Worm (Caenorhabditis elegans) whole organism, young adult: Measurements from ENCODE around the gene irg-4.
A peak's percentile ranks its signal among the peaks of the same experiment; 100 is the strongest.

Source experiments
- B0336.3 ChIP-seq: fragments of 200-800 bp; sonication (Bioruptor generic); IDR thresholded peaks from 2 replicates; pipeline ENCODE4 v1.3.6; 2022; ENCODE audit warnings: missing genetic modification characterization, missing compliant biosample characterization
- F23B12.7 ChIP-seq: sonication (generic microtip); optimal IDR thresholded peaks from 2 replicates; lab custom pipeline; 2017; ENCODE audit warnings: missing genetic modification characterization, mild to moderate bottlenecking, missing compliant biosample characterization, antibody characterized with exemption, moderate library complexity; ENCODE audit not compliant: insufficient read depth
- F33H1.4 ChIP-seq: fragments of 200-800 bp; sonication (Bioruptor generic); IDR thresholded peaks from 2 replicates; pipeline ENCODE4 v1.3.6; 2022; ENCODE audit warnings: missing genetic modification reagents, missing genetic modification characterization, missing compliant biosample characterization
- F37B4.10 ChIP-seq: fragments of 200-800 bp; sonication (Bioruptor generic); IDR thresholded peaks from 2 replicates; pipeline ENCODE4 v1.3.6; 2022; ENCODE audit warnings: missing genetic modification characterization, missing compliant biosample characterization
- F49E8.2 ChIP-seq: sonication (generic microtip); optimal IDR thresholded peaks from 3 replicates; lab custom pipeline; 2017; ENCODE audit warnings: missing genetic modification characterization, mild to moderate bottlenecking, missing compliant biosample characterization, antibody characterized with exemption, moderate library complexity; ENCODE audit not compliant: insufficient read depth
- F55B11.4 ChIP-seq: sonication (generic microtip); optimal IDR thresholded peaks from 2 replicates; lab custom pipeline; 2016; ENCODE audit warnings: missing compliant biosample characterization, missing genetic modification characterization, borderline replicate concordance; ENCODE audit not compliant: insufficient read depth
- K12H6.12 ChIP-seq: fragments of 200-800 bp; sonication (Bioruptor generic); optimal IDR thresholded peaks from 2 replicates; lab custom pipeline; 2018; ENCODE audit warnings: mild to moderate bottlenecking, missing genetic modification characterization, missing compliant biosample characterization
- Y95B8A.8 ChIP-seq: fragments of 200-800 bp; sonication (Bioruptor generic); IDR thresholded peaks from 2 replicates; pipeline ENCODE4 v1.3.6; 2022; ENCODE audit warnings: missing genetic modification reagents, missing genetic modification characterization, missing compliant biosample characterization
- akir-1 ChIP-seq: fragments of 200-800 bp; sonication (Bioruptor generic); optimal IDR thresholded peaks from 2 replicates; lab custom pipeline; 2018; ENCODE audit warnings: mild to moderate bottlenecking, missing genetic modification characterization, moderate library complexity, missing compliant biosample characterization
- attf-3 ChIP-seq: fragments of 200-800 bp; sonication (Bioruptor generic); conservative IDR thresholded peaks from 2 replicates; pipeline ENCODE4 v1.3.6; 2022; ENCODE audit warnings: missing genetic modification reagents, missing genetic modification characterization, missing compliant biosample characterization
- attf-5 ChIP-seq: fragments of 200-800 bp; sonication (Bioruptor generic); optimal IDR thresholded peaks from 2 replicates; lab custom pipeline; 2018; ENCODE audit warnings: mild to moderate bottlenecking, missing genetic modification characterization, missing compliant biosample characterization
- attf-6 ChIP-seq: fragments of 200-800 bp; sonication (Bioruptor generic); IDR thresholded peaks from 2 replicates; pipeline ENCODE4 v1.3.6; 2022; ENCODE audit warnings: missing genetic modification reagents, missing genetic modification characterization, missing compliant biosample characterization
- bed-1 ChIP-seq: fragments of 200-800 bp; sonication (Bioruptor generic); IDR thresholded peaks from 2 replicates; pipeline ENCODE4 v1.3.6; 2022; ENCODE audit warnings: missing genetic modification reagents, missing genetic modification characterization, missing compliant biosample characterization
- bed-2 ChIP-seq: fragments of 200-800 bp; sonication (Bioruptor generic); IDR thresholded peaks from 2 replicates; pipeline ENCODE4 v1.3.6; 2022; ENCODE audit warnings: missing genetic modification reagents, missing genetic modification characterization, missing compliant biosample characterization
- cebp-1 ChIP-seq, 2 experiments: fragments of 200-800 bp in 1 of 2; sonication (Bioruptor generic) in 1 of 2; sonication (generic microtip) in 1 of 2; IDR thresholded peaks in 1 of 2; optimal IDR thresholded peaks in 1 of 2; 2 replicates each; pipeline versions ENCODE4 v1.3.6 to Lab custom; 2017 to 2022; ENCODE audit warnings: missing compliant biosample characterization in 2 of 2, missing genetic modification characterization in 2 of 2, mild to moderate bottlenecking in 1 of 2, missing genetic modification reagents in 1 of 2, moderate library complexity in 1 of 2
- ceh-100 ChIP-seq: fragments of 200-800 bp; sonication (Bioruptor generic); IDR thresholded peaks from 2 replicates; pipeline ENCODE4 v1.3.6; 2022; ENCODE audit warnings: missing genetic modification reagents, missing genetic modification characterization, missing compliant biosample characterization
- ceh-27 ChIP-seq: fragments of 200-800 bp; sonication (Bioruptor generic); optimal IDR thresholded peaks from 2 replicates; lab custom pipeline; 2018; ENCODE audit warnings: mild to moderate bottlenecking, missing genetic modification characterization, moderate library complexity, missing compliant biosample characterization
- ceh-40 ChIP-seq: fragments of 200-800 bp; sonication (Bioruptor generic); IDR thresholded peaks from 2 replicates; pipeline ENCODE4 v1.3.6; 2022; ENCODE audit warnings: missing genetic modification characterization, missing compliant biosample characterization
- dox-1 ChIP-seq: fragments of 200-800 bp; sonication (Bioruptor generic); IDR thresholded peaks from 2 replicates; pipeline ENCODE4 v1.3.6; 2022; ENCODE audit warnings: missing genetic modification reagents, missing genetic modification characterization, missing compliant biosample characterization
- efl-1 ChIP-seq: fragments of 150-350 bp; optimal IDR thresholded peaks from 2 replicates; lab custom pipeline; 2014; ENCODE audit warnings: missing biosample characterization, missing genetic modification reagents, missing genetic modification characterization
- egrh-3 ChIP-seq: fragments of 200-800 bp; sonication (Bioruptor generic); IDR thresholded peaks from 2 replicates; pipeline ENCODE4 v1.3.6; 2022; ENCODE audit warnings: missing genetic modification reagents, missing genetic modification characterization, missing compliant biosample characterization
- ekl-4 ChIP-seq: fragments of 200-800 bp; sonication (Bioruptor generic); IDR thresholded peaks from 2 replicates; pipeline ENCODE4 v1.3.6; 2022; ENCODE audit warnings: missing genetic modification reagents, missing genetic modification characterization, missing compliant biosample characterization
- him-1 ChIP-seq: sonication (generic microtip); optimal IDR thresholded peaks from 2 replicates; lab custom pipeline; 2016; ENCODE audit warnings: missing genotype, missing genetic modification reagents, missing genetic modification characterization, missing compliant biosample characterization
- lin-40 ChIP-seq: sonication (generic microtip); optimal IDR thresholded peaks from 2 replicates; lab custom pipeline; 2016; ENCODE audit warnings: missing genetic modification characterization, mild to moderate bottlenecking, missing compliant biosample characterization, missing genotype, missing genetic modification reagents
- lin-54 ChIP-seq: fragments of 200-800 bp; sonication (Bioruptor generic); optimal IDR thresholded peaks from 2 replicates; lab custom pipeline; 2018; ENCODE audit warnings: mild to moderate bottlenecking, missing genetic modification characterization, missing compliant biosample characterization
- lir-1 ChIP-seq: fragments of 200-800 bp; sonication (Bioruptor generic); conservative IDR thresholded peaks from 2 replicates; pipeline ENCODE4 v1.3.6; 2022; ENCODE audit warnings: missing genetic modification reagents, missing genetic modification characterization, missing compliant biosample characterization
- lsl-1 ChIP-seq: fragments of 200-800 bp; sonication (Bioruptor generic); optimal IDR thresholded peaks from 2 replicates; lab custom pipeline; 2018; ENCODE audit warnings: mild to moderate bottlenecking, missing genetic modification characterization, moderate library complexity, missing compliant biosample characterization
- lsy-27 ChIP-seq: sonication (generic microtip); optimal IDR thresholded peaks from 2 replicates; lab custom pipeline; 2017; ENCODE audit warnings: missing genetic modification characterization, mild to moderate bottlenecking, missing compliant biosample characterization, antibody characterized with exemption, missing genotype, borderline replicate concordance; ENCODE audit not compliant: insufficient read depth
- madf-10 ChIP-seq: sonication (generic microtip); optimal IDR thresholded peaks from 2 replicates; lab custom pipeline; 2016; ENCODE audit warnings: mild to moderate bottlenecking, missing genetic modification characterization, missing compliant biosample characterization
- madf-3 ChIP-seq: fragments of 200-800 bp; sonication (Bioruptor generic); IDR thresholded peaks from 2 replicates; pipeline ENCODE4 v1.3.6; 2022; ENCODE audit warnings: missing genetic modification reagents, missing genetic modification characterization, missing compliant biosample characterization
- madf-8 ChIP-seq: fragments of 200-800 bp; sonication (Bioruptor generic); conservative IDR thresholded peaks from 2 replicates; pipeline ENCODE4 v1.3.6; 2022; ENCODE audit warnings: missing genetic modification reagents, missing genetic modification characterization, missing compliant biosample characterization
- nfyb-1 ChIP-seq: fragments of 200-800 bp; sonication (Bioruptor generic); IDR thresholded peaks from 2 replicates; pipeline ENCODE4 v1.3.6; 2022; ENCODE audit warnings: missing genetic modification reagents, missing genetic modification characterization, missing compliant biosample characterization
- nhr-120 ChIP-seq: fragments of 200-800 bp; sonication (Bioruptor generic); IDR thresholded peaks from 2 replicates; pipeline ENCODE4 v1.3.6; 2022; ENCODE audit warnings: missing genetic modification characterization, missing compliant biosample characterization
- nhr-179 ChIP-seq: sonication (generic microtip); optimal IDR thresholded peaks from 2 replicates; lab custom pipeline; 2016; ENCODE audit warnings: mild to moderate bottlenecking, missing genetic modification characterization, missing compliant biosample characterization
- pbrm-1 ChIP-seq: fragments of 200-800 bp; sonication (Bioruptor generic); IDR thresholded peaks from 2 replicates; pipeline ENCODE4 v1.3.6; 2022; ENCODE audit warnings: missing genetic modification reagents, missing genetic modification characterization, missing compliant biosample characterization
- rcor-1 ChIP-seq: fragments of 200-800 bp; sonication (Bioruptor generic); IDR thresholded peaks from 2 replicates; pipeline ENCODE4 v1.3.6; 2022; ENCODE audit warnings: missing genetic modification reagents, missing genetic modification characterization, missing compliant biosample characterization
- snpc-1.3 ChIP-seq: sonication (generic microtip); optimal IDR thresholded peaks from 2 replicates; lab custom pipeline; 2017; ENCODE audit warnings: missing genetic modification characterization, mild to moderate bottlenecking, missing compliant biosample characterization, antibody characterized with exemption, moderate library complexity, missing genotype, missing genetic modification reagents; ENCODE audit not compliant: insufficient read depth
- somi-1 ChIP-seq: fragments of 200-800 bp; sonication (Bioruptor generic); optimal IDR thresholded peaks from 2 replicates; lab custom pipeline; 2018; ENCODE audit warnings: mild to moderate bottlenecking, missing genetic modification characterization, missing compliant biosample characterization
- sptf-2 ChIP-seq: fragments of 200-800 bp; sonication (Bioruptor generic); optimal IDR thresholded peaks from 2 replicates; lab custom pipeline; 2018; ENCODE audit warnings: mild to moderate bottlenecking, missing genetic modification characterization, missing compliant biosample characterization
- tlf-1 ChIP-seq: fragments of 200-800 bp; sonication (Bioruptor generic); optimal IDR thresholded peaks from 2 replicates; lab custom pipeline; 2018; ENCODE audit warnings: mild to moderate bottlenecking, missing genetic modification characterization, missing compliant biosample characterization
- unc-62 ChIP-seq: fragments of 150-350 bp; optimal IDR thresholded peaks from 2 replicates; lab custom pipeline; 2014; ENCODE audit warnings: missing biosample characterization, missing genetic modification reagents, missing genetic modification characterization
- xnd-1 ChIP-seq: sonication (generic microtip); optimal IDR thresholded peaks from 2 replicates; lab custom pipeline; 2016; ENCODE audit warnings: missing genotype, missing genetic modification reagents, missing genetic modification characterization, missing compliant biosample characterization
- zfh-2 ChIP-seq: fragments of 200-800 bp; sonication (Bioruptor generic); conservative IDR thresholded peaks from 2 replicates; pipeline ENCODE4 v1.3.6; 2022; ENCODE audit warnings: missing genetic modification reagents, missing genetic modification characterization, missing compliant biosample characterization
- ztf-25 ChIP-seq: fragments of 200-800 bp; sonication (Bioruptor generic); IDR thresholded peaks from 2 replicates; pipeline ENCODE4 v1.3.6; 2022; ENCODE audit warnings: missing genetic modification reagents, missing genetic modification characterization, missing compliant biosample characterization
- ztf-26 ChIP-seq: sonication (generic microtip); optimal IDR thresholded peaks from 2 replicates; lab custom pipeline; 2017; ENCODE audit warnings: missing genetic modification characterization, missing compliant biosample characterization

The irg-4 gene

DNA sequence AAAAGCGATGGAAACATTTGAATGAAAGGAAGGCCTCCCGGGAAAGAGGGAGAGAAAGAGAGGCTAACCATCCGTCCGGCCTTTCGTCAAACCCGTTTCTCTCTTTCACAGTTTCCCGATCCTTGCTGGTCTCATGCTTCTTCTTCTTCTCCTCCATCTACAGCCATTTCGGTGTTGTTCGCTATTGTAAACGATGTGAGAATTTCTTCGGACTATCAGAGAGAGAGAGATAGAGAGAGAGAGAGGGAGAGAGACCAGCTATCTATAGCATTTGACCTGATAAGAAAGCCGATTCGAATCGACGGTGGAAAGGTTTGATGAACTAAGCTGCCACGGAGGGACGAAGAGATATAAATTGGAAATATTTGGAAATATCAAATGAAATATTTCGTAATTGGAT lies 32.2 kb upstream of the irg-4 start:
- no peak for TF ChIP-seq unc-62
- no peak for TF ChIP-seq ekl-4 (GFP tag; lab: Robert Waterston, UW)
- no peak for TF ChIP-seq sptf-2 (GFP tag; lab: Kevin White, UChicago)
- no peak for TF ChIP-seq madf-3 (GFP tag; lab: Robert Waterston, UW)
- TF ChIP-seq lsy-27 (tag; lab: Kevin White, UChicago) = no peak
- TF ChIP-seq akir-1 (GFP tag; lab: Kevin White, UChicago) = no peak
- no peak for TF ChIP-seq F37B4.10 (GFP tag; lab: Robert Waterston, UW)
- TF ChIP-seq dox-1 = no peak
- no peak for TF ChIP-seq bed-2
- no peak for TF ChIP-seq egrh-3
- no peak for TF ChIP-seq somi-1 (GFP tag; lab: Kevin White, UChicago)

- peak; percentile 28 for TF ChIP-seq K12H6.12 (tag; lab: Kevin White, UChicago)
- 0 out of 2 replicates have a peak, but pooled peaks have one; percentile 11 for TF ChIP-seq ztf-25 (GFP tag; lab: Robert Waterston, UW)
- peak; percentile 87 for TF ChIP-seq dox-1
- TF ChIP-seq zfh-2 (GFP tag; lab: Robert Waterston, UW) = no peak
- TF ChIP-seq ceh-40 (GFP tag; lab: Robert Waterston, UW) = no peak
- no peak for TF ChIP-seq akir-1 (GFP tag; lab: Kevin White, UChicago)
- peak; percentile 12 for TF ChIP-seq madf-10 (tag; lab: Kevin White, UChicago)
- peak; percentile 79 for TF ChIP-seq tlf-1
- no peak for TF ChIP-seq cebp-1 (GFP tag; IDR thresholded peaks at IDR 0.05; lab: Robert Waterston, UW)
- TF ChIP-seq cebp-1 (tag; optimal IDR thresholded peaks at IDR 0.05; lab: Kevin White, UChicago) = peak; percentile 55
- TF ChIP-seq him-1 (tag; lab: Kevin White, UChicago) = no peak
- TF ChIP-seq F49E8.2 (tag; lab: Kevin White, UChicago) = peak; percentile 31
- TF ChIP-seq F37B4.10 (GFP tag; lab: Robert Waterston, UW) = no peak
- peak; percentile 62 for TF ChIP-seq xnd-1 (tag; lab: Kevin White, UChicago)
- TF ChIP-seq snpc-1.3 (tag; lab: Kevin White, UChicago) = peak; percentile 30
- TF ChIP-seq madf-8 = peak; percentile 76
- TF ChIP-seq B0336.3 = no peak
- no peak for TF ChIP-seq nhr-120 (GFP tag; lab: Robert Waterston, UW)
- peak; percentile 95 for TF ChIP-seq efl-1 (GFP tag; lab: Kevin White, UChicago)
- TF ChIP-seq bed-1 (GFP tag; lab: Robert Waterston, UW) = no peak
- TF ChIP-seq nhr-179 (tag; lab: Kevin White, UChicago) = no peak
- peak; percentile 88 for TF ChIP-seq F23B12.7
- peak; percentile 98 for TF ChIP-seq lin-54 (GFP tag; lab: Kevin White, UChicago)
- TF ChIP-seq ceh-27 (GFP tag; lab: Kevin White, UChicago) = peak; percentile 81
- no peak for TF ChIP-seq ztf-26 (tag; lab: Kevin White, UChicago)
- peak; percentile 73 for TF ChIP-seq attf-5 (GFP tag; lab: Kevin White, UChicago)
- TF ChIP-seq Y95B8A.8 (GFP tag; lab: Robert Waterston, UW) = 0 out of 2 replicates have a peak, but pooled peaks have one; percentile 22
- TF ChIP-seq madf-3 (GFP tag; lab: Robert Waterston, UW) = peak; percentile 67; the same call in 1 of the 2 replicates
- TF ChIP-seq pbrm-1 (GFP tag; lab: Robert Waterston, UW) = peak; percentile 73; the same call in 1 of the 2 replicates
- TF ChIP-seq egrh-3 = no peak; the same call in 1 of the 2 replicates
- no peak for TF ChIP-seq attf-6
- peak; percentile 69; the same call in 1 of the 2 replicates for TF ChIP-seq nfyb-1 (GFP tag; lab: Robert Waterston, UW)
- peak; percentile 35; the same call in 1 of the 2 replicates for TF ChIP-seq attf-3 (GFP tag; lab: Robert Waterston, UW)
- TF ChIP-seq F55B11.4 (tag; lab: Kevin White, UChicago) = no peak
- peak; percentile 74 for TF ChIP-seq rcor-1 (GFP tag; lab: Robert Waterston, UW)
- peak; percentile 65; the same call in 1 of the 2 replicates for TF ChIP-seq lir-1 (GFP tag; lab: Robert Waterston, UW)
- TF ChIP-seq lsl-1 (GFP tag; lab: Kevin White, UChicago) = peak; percentile 82
- TF ChIP-seq F33H1.4 (GFP tag; lab: Robert Waterston, UW) = peak; percentile 91
- TF ChIP-seq lin-40 (tag; lab: Kevin White, UChicago) = peak; percentile 42
- peak; percentile 76 for TF ChIP-seq ceh-100
These were observed 31.5 kb upstream of the irg-4 start, which contains the start of gene gex-3 for ce11 chrIV:12404137-12404536. gex-3 (plus strand) TSS chrIV:12404431.
